Worm (Caenorhabditis elegans) whole organism, L4 larva: ENCODE measurements around the gene Y113G7B.27.

Experiments used
- F26F4.8 ChIP-seq: fragments of 200-800 bp; sonication (Bioruptor generic); conservative IDR thresholded peaks from 2 replicates; pipeline ENCODE4 v1.3.6; 2022; ENCODE audit warnings: missing genetic modification characterization, missing compliant biosample characterization
- F37D6.2 ChIP-seq: sonication (generic microtip); optimal IDR thresholded peaks from 2 replicates; lab custom pipeline; 2016; ENCODE audit warnings: mild to moderate bottlenecking, missing genetic modification characterization, missing compliant biosample characterization
- F44E2.7 ChIP-seq: fragments of 200-800 bp; sonication (Bioruptor generic); IDR thresholded peaks from 2 replicates; pipeline ENCODE4 v2.1.2; 2022; ENCODE audit warnings: missing genetic modification characterization, missing compliant biosample characterization
- F49E8.2 ChIP-seq: sonication (generic microtip); optimal IDR thresholded peaks from 2 replicates; lab custom pipeline; 2016; ENCODE audit warnings: missing compliant biosample characterization, mild to moderate bottlenecking, missing genetic modification characterization, borderline replicate concordance
- Y105C5A.15 ChIP-seq: fragments of 200-800 bp; sonication (Bioruptor generic); IDR thresholded peaks from 2 replicates; pipeline ENCODE4 v1.3.6; 2022; ENCODE audit warnings: missing genetic modification characterization, missing compliant biosample characterization
- Y48G9A.11 ChIP-seq: fragments of 200-800 bp; sonication (Bioruptor generic); IDR thresholded peaks from 2 replicates; pipeline ENCODE4 v1.3.6; 2022; ENCODE audit warnings: missing genetic modification reagents, missing genetic modification characterization, missing compliant biosample characterization
- ZK546.5 ChIP-seq, 2 experiments: sonication (generic microtip); optimal IDR thresholded peaks; 2 replicates each; lab custom pipeline; 2017; ENCODE audit warnings: missing biosample characterization in 2 of 2, missing genetic modification characterization in 2 of 2
- aly-2 ChIP-seq: sonication (generic microtip); optimal IDR thresholded peaks from 2 replicates; lab custom pipeline; 2018; ENCODE audit warnings: missing biosample characterization, missing genetic modification characterization
- arid-1 ChIP-seq: fragments of 200-800 bp; sonication (Bioruptor generic); conservative IDR thresholded peaks from 2 replicates; pipeline ENCODE4 v1.3.6; 2022; ENCODE audit warnings: missing genetic modification reagents, missing genetic modification characterization, missing compliant biosample characterization
- ceh-28 ChIP-seq: fragments of 150-350 bp; optimal IDR thresholded peaks from 2 replicates; lab custom pipeline; 2014; ENCODE audit warnings: missing biosample characterization, missing genetic modification reagents, missing genetic modification characterization
- ceh-44 ChIP-seq: fragments of 200-800 bp; sonication (Bioruptor generic); IDR thresholded peaks from 2 replicates; pipeline ENCODE4 v1.3.6; 2022; ENCODE audit warnings: missing genetic modification reagents, missing genetic modification characterization, missing compliant biosample characterization
- ceh-62 ChIP-seq: sonication (generic microtip); optimal IDR thresholded peaks from 2 replicates; lab custom pipeline; 2017; ENCODE audit warnings: missing biosample characterization, missing genetic modification characterization
- ces-1 ChIP-seq: fragments of 150-350 bp; sonication (generic microtip); optimal IDR thresholded peaks from 4 replicates; lab custom pipeline; 2014; ENCODE audit warnings: missing biosample characterization, missing genetic modification reagents, missing genetic modification characterization
- daf-19 ChIP-seq: fragments of 200-800 bp; sonication (Bioruptor generic); conservative IDR thresholded peaks from 2 replicates; pipeline ENCODE4 v1.3.6; 2022; ENCODE audit warnings: missing genetic modification characterization, missing compliant biosample characterization
- fkh-10 ChIP-seq: fragments of 150-350 bp; optimal IDR thresholded peaks from 2 replicates; lab custom pipeline; 2014; ENCODE audit warnings: missing biosample characterization, missing genetic modification reagents, missing genetic modification characterization
- fos-1 ChIP-seq: fragments of 150-350 bp; optimal IDR thresholded peaks from 2 replicates; lab custom pipeline; 2014; ENCODE audit warnings: missing biosample characterization, missing genetic modification characterization
- hlh-30 ChIP-seq: sonication (generic microtip); optimal IDR thresholded peaks from 2 replicates; lab custom pipeline; 2017; ENCODE audit warnings: antibody characterized with exemption, mild to moderate bottlenecking, missing genetic modification characterization, missing compliant biosample characterization; ENCODE audit not compliant: insufficient read depth
- hmg-1.1 ChIP-seq: fragments of 200-800 bp; sonication (Bioruptor generic); IDR thresholded peaks from 2 replicates; pipeline ENCODE4 v1.3.6; 2022; ENCODE audit warnings: missing genetic modification reagents, missing genetic modification characterization, missing compliant biosample characterization
- lin-15B ChIP-seq: fragments of 150-350 bp; sonication (generic microtip); optimal IDR thresholded peaks from 3 replicates; lab custom pipeline; 2014; ENCODE audit warnings: missing biosample characterization, missing genetic modification characterization
- lin-39 ChIP-seq: fragments of 150-350 bp; optimal IDR thresholded peaks from 2 replicates; lab custom pipeline; 2014; ENCODE audit warnings: missing biosample characterization, missing genetic modification reagents, missing genetic modification characterization
- lsy-2 ChIP-seq, 2 experiments: fragments of 150-350 bp in 1 of 2; sonication (generic microtip) in 1 of 2; optimal IDR thresholded peaks; 2 replicates each; lab custom pipeline; 2014 to 2017; ENCODE audit warnings: missing biosample characterization in 2 of 2, missing genetic modification characterization in 2 of 2
- madf-5 ChIP-seq, 2 experiments: fragments of 200-800 bp; sonication (Bioruptor generic); IDR thresholded peaks; 2 replicates each; pipeline ENCODE4 v1.3.6; 2022; ENCODE audit warnings: missing compliant biosample characterization in 2 of 2, missing genetic modification characterization in 2 of 2
- mdl-1 ChIP-seq, 2 experiments: fragments of 150-350 bp in 1 of 2; sonication (generic microtip) in 1 of 2; optimal IDR thresholded peaks; 2 replicates each; lab custom pipeline; 2014 to 2017; ENCODE audit warnings: missing biosample characterization in 2 of 2, missing genetic modification characterization in 2 of 2
- mep-1 ChIP-seq: fragments of 150-350 bp; sonication (generic microtip); optimal IDR thresholded peaks from 3 replicates; lab custom pipeline; 2014; ENCODE audit warnings: missing biosample characterization, missing genetic modification characterization
- nhr-102 ChIP-seq: sonication (generic microtip); optimal IDR thresholded peaks from 2 replicates; lab custom pipeline; 2016; ENCODE audit warnings: mild to moderate bottlenecking, missing genetic modification characterization, moderate library complexity, missing compliant biosample characterization
- nhr-111 ChIP-seq: fragments of 200-800 bp; sonication (Bioruptor generic); optimal IDR thresholded peaks from 2 replicates; lab custom pipeline; 2018; ENCODE audit warnings: mild to moderate bottlenecking, missing genetic modification characterization, missing compliant biosample characterization
- nhr-237 ChIP-seq: sonication (generic microtip); optimal IDR thresholded peaks from 2 replicates; lab custom pipeline; 2017; ENCODE audit warnings: missing biosample characterization, missing genetic modification characterization
- nhr-42 ChIP-seq: fragments of 200-800 bp; sonication (Bioruptor generic); IDR thresholded peaks from 2 replicates; pipeline ENCODE4 v1.3.6; 2022; ENCODE audit warnings: missing genetic modification characterization, missing compliant biosample characterization
- nhr-6 ChIP-seq: fragments of 150-350 bp; optimal IDR thresholded peaks from 2 replicates; lab custom pipeline; 2014; ENCODE audit warnings: missing biosample characterization, missing genetic modification characterization
- pha-4 ChIP-seq, 2 experiments: fragments of 150-350 bp in 1 of 2; fragments of 200-800 bp in 1 of 2; sonication (Bioruptor generic) in 1 of 2; IDR thresholded peaks in 1 of 2; optimal IDR thresholded peaks in 1 of 2; 2 replicates each; pipeline versions ENCODE4 v1.3.6 to Lab custom; 2014 to 2022; ENCODE audit warnings: missing genetic modification characterization in 2 of 2, missing genetic modification reagents in 2 of 2, missing biosample characterization in 1 of 2, missing compliant biosample characterization in 1 of 2
- rbr-2 ChIP-seq: sonication (generic microtip); optimal IDR thresholded peaks from 2 replicates; lab custom pipeline; 2016; ENCODE audit warnings: missing genotype, missing genetic modification characterization, missing compliant biosample characterization
- sdz-12 ChIP-seq: fragments of 200-800 bp; sonication (Bioruptor generic); optimal IDR thresholded peaks from 2 replicates; lab custom pipeline; 2018; ENCODE audit warnings: mild to moderate bottlenecking, missing genetic modification characterization, missing compliant biosample characterization
- set-16 ChIP-seq: fragments of 200-800 bp; sonication (Bioruptor generic); IDR thresholded peaks from 2 replicates; pipeline ENCODE4 v1.3.6; 2022; ENCODE audit warnings: missing genetic modification reagents, missing genetic modification characterization, missing compliant biosample characterization
- skn-1 ChIP-seq: fragments of 150-350 bp; optimal IDR thresholded peaks from 2 replicates; lab custom pipeline; 2014; ENCODE audit warnings: missing biosample characterization, missing genetic modification characterization
- snpc-1.2 ChIP-seq: fragments of 200-800 bp; sonication (Bioruptor generic); IDR thresholded peaks from 2 replicates; pipeline ENCODE4 v1.3.6; 2022; ENCODE audit warnings: missing genetic modification reagents, missing genetic modification characterization, missing compliant biosample characterization
- snpc-4 ChIP-seq: fragments of 150-350 bp; optimal IDR thresholded peaks from 2 replicates; lab custom pipeline; 2014; ENCODE audit warnings: missing biosample characterization, missing genetic modification characterization
- unc-130 ChIP-seq: sonication (generic microtip); optimal IDR thresholded peaks from 2 replicates; lab custom pipeline; 2016; ENCODE audit warnings: missing genetic modification reagents, missing genetic modification characterization, missing compliant biosample characterization
- unc-62 ChIP-seq, 3 experiments: fragments of 150-350 bp in 1 of 3; sonication (generic microtip); optimal IDR thresholded peaks in 2 of 3; peaks in 1 of 3; 1 replicate in 1 of 3; 2 replicates in 2 of 3; lab custom pipeline; 2014 to 2017; ENCODE audit warnings: missing biosample characterization in 3 of 3, missing genetic modification characterization in 3 of 3, missing genetic modification reagents in 3 of 3, missing genotype in 1 of 3
- vab-7 ChIP-seq: fragments of 200-800 bp; sonication (Bioruptor generic); IDR thresholded peaks from 2 replicates; pipeline ENCODE4 v1.3.6; 2022; ENCODE audit warnings: missing genetic modification reagents, missing genetic modification characterization, missing compliant biosample characterization
- zip-2 ChIP-seq: fragments of 150-350 bp; optimal IDR thresholded peaks from 2 replicates; lab custom pipeline; 2014; ENCODE audit warnings: missing biosample characterization, missing genetic modification characterization
- ztf-11 ChIP-seq: fragments of 150-350 bp; optimal IDR thresholded peaks from 2 replicates; lab custom pipeline; 2014; ENCODE audit warnings: missing biosample characterization, missing genetic modification characterization

Gene Y113G7B.27

DNA sequence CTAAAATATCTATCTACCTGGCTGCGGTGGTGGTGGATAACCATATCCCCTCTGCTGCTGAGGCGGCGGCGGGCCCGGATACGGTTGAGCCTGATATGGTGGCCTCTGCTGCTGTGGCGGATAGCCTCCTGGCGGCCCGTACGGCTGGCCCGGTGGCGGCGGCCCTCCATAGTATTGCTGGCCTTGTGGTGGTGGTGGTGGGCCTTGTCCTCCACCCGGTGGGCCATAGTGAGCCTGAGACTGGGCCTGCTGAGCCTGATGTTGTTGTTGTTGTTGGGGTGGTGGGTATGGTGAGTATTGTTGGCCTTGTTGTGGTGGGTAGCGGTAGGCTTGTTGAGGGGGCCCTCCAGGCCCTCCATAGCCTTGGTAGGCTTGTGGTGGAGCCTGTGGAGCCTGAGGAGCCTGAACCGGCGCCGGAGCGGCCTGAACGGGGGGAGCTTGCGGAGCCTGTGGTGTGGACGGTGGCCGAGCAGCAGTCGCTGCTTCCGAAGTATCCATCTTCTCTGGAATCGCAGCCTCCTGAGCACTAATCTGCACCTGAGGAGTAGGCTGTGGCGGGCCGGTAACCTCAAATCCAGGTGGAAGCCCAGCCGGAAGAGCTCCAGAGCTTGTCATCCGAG lies 48.7 kb downstream of the Y113G7B.27 start:
- TF ChIP-seq hmg-1.1 (GFP tag; lab: Robert Waterston, UW) (no peak), daf-19 (no peak), F49E8.2 (no peak), lin-15B (tag; lab: Kevin White, UChicago) (no peak), fos-1 (no peak), F44E2.7 (GFP tag; lab: Robert Waterston, UW) (peak; percentile 66; the same call in 1 of the 2 replicates), ces-1 (GFP tag; lab: Kevin White, UChicago) (no peak), Y48G9A.11 (GFP tag; lab: Robert Waterston, UW) (no peak), nhr-102 (tag; lab: Kevin White, UChicago) (no peak), ceh-62 (tag; lab: Kevin White, UChicago) (no peak), lsy-2 (tag; optimal IDR thresholded peaks at IDR 0.05; lab: Kevin White, UChicago) (no peak), fkh-10 (GFP tag; lab: Kevin White, UChicago) (no peak), madf-5 (GFP tag; IDR thresholded peaks at IDR 0.05; lab: Robert Waterston, UW) (no peak), sdz-12 (GFP tag; lab: Kevin White, UChicago) (no peak), set-16 (peak; percentile 97), aly-2 (tag; lab: Kevin White, UChicago) (no peak), nhr-111 (no peak), unc-62 (GFP tag; optimal IDR thresholded peaks at IDR 0.05 in 1 of 2; lab: Kevin White, UChicago) (peak in 1 of 2 experiments; percentile 18), unc-62 (tag; optimal IDR thresholded peaks at IDR 0.05; lab: Kevin White, UChicago) (no peak), zip-2 (tag; lab: Kevin White, UChicago) (no peak), Y105C5A.15 (GFP tag; lab: Robert Waterston, UW) (no peak), F26F4.8 (GFP tag; lab: Robert Waterston, UW) (0 out of 2 replicates have a peak, but pooled peaks have one; percentile 8), lin-39 (tag; lab: Kevin White, UChicago) (no peak), ztf-11 (tag; lab: Kevin White, UChicago) (no peak), nhr-42 (GFP tag; lab: Robert Waterston, UW) (no peak), mep-1 (no peak), ceh-28 (no peak), pha-4 (GFP tag; IDR thresholded peaks at IDR 0.05; lab: Robert Waterston, UW) (peak; percentile 28; the same call in 1 of the 2 replicates), pha-4 (tag; optimal IDR thresholded peaks at IDR 0.05; lab: Kevin White, UChicago) (no peak), ZK546.5 (tag; optimal IDR thresholded peaks at IDR 0.05; lab: Kevin White, UChicago) (no peak), hlh-30 (no peak), snpc-4 (no peak), ceh-44 (GFP tag; lab: Robert Waterston, UW) (no peak), snpc-1.2 (GFP tag; lab: Robert Waterston, UW) (no peak), F37D6.2 (tag; lab: Kevin White, UChicago) (no peak), nhr-6 (tag; lab: Kevin White, UChicago) (no peak), unc-130 (no peak), vab-7 (GFP tag; lab: Robert Waterston, UW) (no peak), skn-1 (tag; lab: Kevin White, UChicago) (no peak), mdl-1 (tag; optimal IDR thresholded peaks at IDR 0.05; lab: Kevin White, UChicago) (no peak), rbr-2 (tag; lab: Kevin White, UChicago) (no peak), nhr-237 (tag; lab: Kevin White, UChicago) (no peak), arid-1 (GFP tag; lab: Robert Waterston, UW) (no peak)
